Fruit fly (Drosophila melanogaster): Measurements from ENCODE around the gene CG9641.

Gene CG9641

dm6 chr2L:2972439-2972936, 4.2 kb downstream of the CG9641 start, which contains the start of the genes Rrp1 and gammaTub23C (continued):
- TF ChIP-seq ato (GFP tag; IDR thresholded peaks at IDR 0.05; ENCODE audit: partially characterized antibody) (no peak), CG3163 (GFP tag; optimal IDR thresholded peaks at IDR 0.05) (peak; percentile 10), E2f1 (GFP tag; IDR thresholded peaks at IDR 0.05) (peak; percentile 79), btn (GFP tag; optimal IDR thresholded peaks at IDR 0.05) (no peak), Hand (GFP tag; optimal IDR thresholded peaks at IDR 0.05) (peak; percentile 75), Sox102F (GFP tag; optimal IDR thresholded peaks at IDR 0.05) (peak; percentile 87), bigmax (GFP tag; optimal IDR thresholded peaks at IDR 0.05) (no peak), bcd (GFP tag; optimal IDR thresholded peaks at IDR 0.05) (peak; percentile 93), ash1 (GFP tag; optimal IDR thresholded peaks at IDR 0.05) (no peak), chinmo (GFP tag; IDR thresholded peaks at IDR 0.05; ENCODE audit: partially characterized antibody) (no peak), Ada2b (GFP tag; IDR thresholded peaks at IDR 0.05) (peak; percentile 58; the same call in 1 of the 2 replicates), ham (GFP tag; IDR thresholded peaks at IDR 0.05) (no peak), pnt (GFP tag; optimal IDR thresholded peaks at IDR 0.05) (peak; percentile 63), Chrac-16 (GFP tag; optimal IDR thresholded peaks at IDR 0.05) (peak; percentile 92), CG9876 (GFP tag; optimal IDR thresholded peaks at IDR 0.05) (peak; percentile 62), Camta (GFP tag; optimal IDR thresholded peaks at IDR 0.05) (peak; percentile 67), stc (GFP tag; IDR thresholded peaks at IDR 0.05) (peak; percentile 42; the same call in 1 of the 2 replicates), CG1792 (GFP tag; optimal IDR thresholded peaks at IDR 0.05) (peak; percentile 56), gsb (GFP tag; IDR thresholded peaks at IDR 0.05) (no peak; the same call in 1 of the 2 replicates), CG18599 (GFP tag; optimal IDR thresholded peaks at IDR 0.05) (peak; percentile 92), Dbx (GFP tag; IDR thresholded peaks at IDR 0.05) (peak; percentile 83), Elba2 (GFP tag; optimal IDR thresholded peaks at IDR 0.05) (peak; percentile 36), Hmr (GFP tag; optimal IDR thresholded peaks at IDR 0.05) (peak; percentile 91), tll (GFP tag; optimal IDR thresholded peaks at IDR 0.05) (peak; percentile 49 to 78), CG18476 (GFP tag; optimal IDR thresholded peaks at IDR 0.05) (peak; percentile 87), CG4404 (GFP tag; IDR thresholded peaks at IDR 0.05) (peak; percentile 87), CG4328 (GFP tag; optimal IDR thresholded peaks at IDR 0.05) (peak; percentile 84), bsh (GFP tag; optimal IDR thresholded peaks at IDR 0.05) (peak; percentile 71 to 83), GATAe (GFP tag; conservative IDR thresholded peaks at IDR 0.05) (peak; percentile 50; the same call in 1 of the 2 replicates), Fer2 (tag; optimal IDR thresholded peaks at IDR 0.05) (peak; percentile 80), run (tag; optimal IDR thresholded peaks at IDR 0.05) (peak; percentile 64), Dref (GFP tag; IDR thresholded peaks at IDR 0.05) (peak; percentile 45; the same call in 1 of the 2 replicates), fd3F (GFP tag; optimal IDR thresholded peaks at IDR 0.05) (peak; percentile 83), CG15479 (GFP tag; optimal IDR thresholded peaks at IDR 0.05) (peak; percentile 62), CG6791 (GFP tag; IDR thresholded peaks at IDR 0.05; ENCODE audit: partially characterized antibody) (no peak), CG1832 (GFP tag; optimal IDR thresholded peaks at IDR 0.05) (no peak), CG9215 (GFP tag; IDR thresholded peaks at IDR 0.05) (peak; percentile 89), NK7.1 (GFP tag; optimal IDR thresholded peaks at IDR 0.05) (peak; percentile 50), CG7372 (GFP tag; IDR thresholded peaks at IDR 0.05) (peak; percentile 83), Jarid2 (GFP tag; optimal IDR thresholded peaks at IDR 0.05) (no peak), eve (GFP tag; optimal IDR thresholded peaks at IDR 0.05) (no peak), CG3838 (GFP tag; optimal IDR thresholded peaks at IDR 0.05) (peak; percentile 72), psq (GFP tag; optimal IDR thresholded peaks at IDR 0.05) (peak; percentile 71), insv (GFP tag; optimal IDR thresholded peaks at IDR 0.05) (peak in 1 of 2 experiments; percentile 74), Deaf1 (tag; optimal IDR thresholded peaks at IDR 0.05) (no peak), CG3065 (GFP tag; optimal IDR thresholded peaks at IDR 0.05) (peak; percentile 88), CG34224 (GFP tag; IDR thresholded peaks at IDR 0.05; ENCODE audit: partially characterized antibody) (no peak), Hey (tag; optimal IDR thresholded peaks at IDR 0.05) (peak; percentile 40), fd102C (GFP tag; optimal IDR thresholded peaks at IDR 0.05) (peak; percentile 54)

All from whole organism, embryonic.